Fruit fly (Drosophila melanogaster) whole organism, embryonic: Measurements from ENCODE around the gene RpS17.

Experiments
- Asciz ChIP-seq: fragments of 200-800 bp; sonication (Bioruptor generic); optimal IDR thresholded peaks from 2 replicates; lab custom pipeline; 2017; ENCODE audit warnings: missing biosample characterization, mild to moderate bottlenecking, missing genetic modification characterization, missing genetic modification reagents
- CG10462 ChIP-seq: fragments of 200-800 bp; sonication (Bioruptor generic); optimal IDR thresholded peaks from 2 replicates; lab custom pipeline; 2016; ENCODE audit warnings: missing biosample characterization, missing genetic modification characterization
- CG10959 ChIP-seq: fragments of 200-800 bp; sonication (Bioruptor generic); IDR thresholded peaks from 2 replicates; pipeline ENCODE4 v1.3.6; 2022; ENCODE audit warnings: missing biosample characterization, missing genetic modification characterization
- CG11093 ChIP-seq: fragments of 200-800 bp; sonication (Bioruptor generic); IDR thresholded peaks from 3 replicates; pipeline ENCODE4 v1.3.6; 2022; ENCODE audit warnings: missing biosample characterization, missing genetic modification characterization
- CG12236 ChIP-seq: fragments of 200-800 bp; sonication (Bioruptor generic); optimal IDR thresholded peaks from 2 replicates; lab custom pipeline; 2016; ENCODE audit warnings: missing biosample characterization, missing genetic modification characterization
- CG12391 ChIP-seq: fragments of 200-800 bp; sonication (Bioruptor generic); optimal IDR thresholded peaks from 3 replicates; lab custom pipeline; 2018; ENCODE audit warnings: missing biosample characterization, mild to moderate bottlenecking, missing genetic modification characterization, moderate library complexity
- CG17186 ChIP-seq: fragments of 200-800 bp; sonication (Bioruptor generic); optimal IDR thresholded peaks from 3 replicates; lab custom pipeline; 2017; ENCODE audit warnings: missing biosample characterization, missing genetic modification reagents, missing genetic modification characterization
- CG17361 ChIP-seq: fragments of 200-800 bp; sonication (Bioruptor generic); IDR thresholded peaks from 3 replicates; pipeline ENCODE4 v1.3.6; 2022; ENCODE audit warnings: missing biosample characterization, missing genetic modification characterization
- CG2129 ChIP-seq: fragments of 200-800 bp; sonication (Bioruptor generic); IDR thresholded peaks from 2 replicates; pipeline ENCODE4 v1.3.6; 2022; ENCODE audit warnings: missing biosample characterization, missing genetic modification characterization; ENCODE audit not compliant: partially characterized antibody
- CG2199 ChIP-seq: fragments of 200-800 bp; sonication (Bioruptor generic); IDR thresholded peaks from 3 replicates; pipeline ENCODE4 v1.3.6; 2022; ENCODE audit warnings: missing biosample characterization, missing genetic modification characterization
- CG2712 ChIP-seq: fragments of 200-800 bp; optimal IDR thresholded peaks from 3 replicates; lab custom pipeline; 2019; ENCODE audit warnings: missing biosample characterization, mild to moderate bottlenecking, missing genetic modification characterization, moderate library complexity
- CG34422 ChIP-seq: fragments of 200-800 bp; sonication (Bioruptor generic); IDR thresholded peaks from 3 replicates; pipeline ENCODE4 v1.3.6; 2022; ENCODE audit warnings: missing biosample characterization, missing genetic modification characterization
- CG3838 ChIP-seq: fragments of 200-800 bp; sonication (Bioruptor generic); optimal IDR thresholded peaks from 3 replicates; lab custom pipeline; 2016; ENCODE audit warnings: missing biosample characterization, missing genetic modification characterization
- CG4617 ChIP-seq: fragments of 200-800 bp; sonication (Bioruptor generic); optimal IDR thresholded peaks from 3 replicates; lab custom pipeline; 2016; ENCODE audit warnings: missing biosample characterization, missing genetic modification characterization, borderline replicate concordance
- CG4730 ChIP-seq: fragments of 200-800 bp; sonication (Bioruptor generic); IDR thresholded peaks from 2 replicates; pipeline ENCODE4 v1.3.6; 2022; ENCODE audit warnings: missing biosample characterization, missing genetic modification characterization
- CG5245 ChIP-seq: fragments of 200-800 bp; sonication (Bioruptor generic); optimal IDR thresholded peaks from 3 replicates; lab custom pipeline; 2016; ENCODE audit warnings: missing biosample characterization, missing genetic modification characterization
- CG8388 ChIP-seq: fragments of 200-800 bp; sonication (Bioruptor generic); optimal IDR thresholded peaks from 2 replicates; lab custom pipeline; 2019; ENCODE audit warnings: missing biosample characterization, mild to moderate bottlenecking, missing genetic modification characterization, moderate library complexity
- CG8944 ChIP-seq: fragments of 200-800 bp; sonication (Bioruptor generic); optimal IDR thresholded peaks from 3 replicates; lab custom pipeline; 2016; ENCODE audit warnings: missing biosample characterization, missing genetic modification characterization
- CG9727 ChIP-seq: fragments of 200-800 bp; sonication (Bioruptor generic); optimal IDR thresholded peaks from 3 replicates; lab custom pipeline; 2017; ENCODE audit warnings: missing biosample characterization, mild to moderate bottlenecking, missing genetic modification characterization
- Dfd ChIP-seq, 2 experiments: fragments of >200 bp; optimal IDR thresholded peaks; 2 replicates each; lab custom pipeline; 2017; ENCODE audit warnings: missing biosample characterization in 2 of 2, missing genetic modification characterization in 2 of 2
- Dref ChIP-seq: fragments of 200-800 bp; sonication (Bioruptor generic); IDR thresholded peaks from 2 replicates; pipeline ENCODE4 v1.3.6; 2022; ENCODE audit warnings: missing biosample characterization, missing genetic modification characterization
- Eip74EF ChIP-seq, 2 experiments: fragments of 200-800 bp in 1 of 2; fragments of >200 bp in 1 of 2; sonication (Bioruptor generic) in 1 of 2; optimal IDR thresholded peaks; 2 replicates each; lab custom pipeline; 2017 to 2019; ENCODE audit warnings: missing biosample characterization in 2 of 2, missing genetic modification characterization in 2 of 2, mild to moderate bottlenecking in 1 of 2, moderate library complexity in 1 of 2
- Fer1 ChIP-seq: fragments of 200-800 bp; sonication (Bioruptor generic); optimal IDR thresholded peaks from 2 replicates; lab custom pipeline; 2017; ENCODE audit warnings: missing biosample characterization, mild to moderate bottlenecking, missing genetic modification characterization
- HLHmδ ChIP-seq: fragments of 200-800 bp; sonication (Bioruptor generic); optimal IDR thresholded peaks from 2 replicates; lab custom pipeline; 2018; ENCODE audit warnings: missing biosample characterization, mild to moderate bottlenecking, missing genetic modification characterization, moderate library complexity
- Hr51 ChIP-seq, 2 experiments: fragments of 200-800 bp; sonication (Bioruptor generic); optimal IDR thresholded peaks; 2 replicates in 1 of 2; 3 replicates in 1 of 2; lab custom pipeline; 2016 to 2018; ENCODE audit warnings: missing biosample characterization in 2 of 2, missing genetic modification characterization in 2 of 2, mild to moderate bottlenecking in 1 of 2, moderate library complexity in 1 of 2
- Hr78 ChIP-seq, 2 experiments: fragments of 200-800 bp in 1 of 2; fragments of >200 bp in 1 of 2; sonication (Bioruptor generic) in 1 of 2; optimal IDR thresholded peaks; 2 replicates each; lab custom pipeline; 2017 to 2019; ENCODE audit warnings: missing biosample characterization in 2 of 2, missing genetic modification characterization in 2 of 2, mild to moderate bottlenecking in 1 of 2, moderate library complexity in 1 of 2
- MBD-R2 ChIP-seq: fragments of 200-800 bp; sonication (Bioruptor generic); IDR thresholded peaks from 2 replicates; pipeline ENCODE4 v1.3.6; 2022; ENCODE audit warnings: missing biosample characterization, missing genetic modification characterization
- Opbp ChIP-seq: fragments of 200-800 bp; sonication (Bioruptor generic); IDR thresholded peaks from 3 replicates; pipeline ENCODE4 v1.3.6; 2022; ENCODE audit warnings: missing biosample characterization, missing genetic modification characterization; ENCODE audit not compliant: partially characterized antibody
- PHDP ChIP-seq: fragments of 200-800 bp; sonication (Bioruptor generic); optimal IDR thresholded peaks from 3 replicates; lab custom pipeline; 2018; ENCODE audit warnings: missing biosample characterization, mild to moderate bottlenecking, missing genetic modification characterization, moderate library complexity
- Usf ChIP-seq: fragments of 200-800 bp; sonication (Bioruptor generic); optimal IDR thresholded peaks from 2 replicates; lab custom pipeline; 2017; ENCODE audit warnings: missing genotype, missing biosample characterization, missing genetic modification characterization
- ab ChIP-seq: fragments of 200-800 bp; sonication (Bioruptor generic); optimal IDR thresholded peaks from 2 replicates; lab custom pipeline; 2016; ENCODE audit warnings: missing biosample characterization, missing genetic modification characterization
- aop ChIP-seq: fragments of 200-800 bp; sonication (Bioruptor generic); IDR thresholded peaks from 2 replicates; pipeline ENCODE4 v1.3.6; 2022; ENCODE audit warnings: missing biosample characterization, missing genetic modification characterization
- bab2 ChIP-seq: fragments of 200-800 bp; sonication (Bioruptor generic); optimal IDR thresholded peaks from 2 replicates; lab custom pipeline; 2016; ENCODE audit warnings: missing biosample characterization, missing genetic modification characterization
- chinmo ChIP-seq: fragments of 200-800 bp; sonication (Bioruptor generic); IDR thresholded peaks from 4 replicates; pipeline ENCODE4 v1.3.6; 2022; ENCODE audit warnings: missing biosample characterization, missing genetic modification characterization; ENCODE audit not compliant: partially characterized antibody
- cwo ChIP-seq: fragments of 200-800 bp; sonication (Bioruptor generic); optimal IDR thresholded peaks from 3 replicates; lab custom pipeline; 2017; ENCODE audit warnings: missing biosample characterization, missing genetic modification characterization, mild to moderate bottlenecking, moderate library complexity, missing genetic modification reagents
- emc ChIP-seq: fragments of 200-800 bp; sonication (Bioruptor generic); optimal IDR thresholded peaks from 2 replicates; lab custom pipeline; 2016; ENCODE audit warnings: missing biosample characterization, missing genetic modification characterization
- jumu ChIP-seq: fragments of 200-800 bp; sonication (Bioruptor generic); optimal IDR thresholded peaks from 3 replicates; lab custom pipeline; 2016; ENCODE audit warnings: missing biosample characterization, missing genetic modification characterization
- mld ChIP-seq: fragments of 200-800 bp; sonication (Bioruptor generic); IDR thresholded peaks from 3 replicates; pipeline ENCODE4 v1.3.6; 2022; ENCODE audit warnings: missing biosample characterization, missing genetic modification characterization; ENCODE audit not compliant: partially characterized antibody
- p53 ChIP-seq: fragments of 200-800 bp; sonication (Bioruptor generic); optimal IDR thresholded peaks from 2 replicates; lab custom pipeline; 2016; ENCODE audit warnings: missing biosample characterization, missing genetic modification characterization
- pita ChIP-seq: fragments of 200-800 bp; sonication (Bioruptor generic); optimal IDR thresholded peaks from 2 replicates; lab custom pipeline; 2017; ENCODE audit warnings: missing biosample characterization, mild to moderate bottlenecking, missing genetic modification characterization
- psq ChIP-seq: fragments of 200-800 bp; sonication (Bioruptor generic); optimal IDR thresholded peaks from 2 replicates; lab custom pipeline; 2017; ENCODE audit warnings: missing biosample characterization, missing genetic modification characterization
- salm ChIP-seq: fragments of 200-800 bp; sonication (Bioruptor generic); optimal IDR thresholded peaks from 2 replicates; lab custom pipeline; 2018; ENCODE audit warnings: missing biosample characterization, mild to moderate bottlenecking, missing genetic modification characterization
- seq ChIP-seq: fragments of 200-800 bp; sonication (Bioruptor generic); IDR thresholded peaks from 2 replicates; pipeline ENCODE4 v1.3.6; 2022; ENCODE audit warnings: missing biosample characterization, missing genetic modification characterization
- sisA ChIP-seq: fragments of 200-800 bp; sonication (Bioruptor generic); IDR thresholded peaks from 2 replicates; pipeline ENCODE4 v1.3.6; 2022; ENCODE audit warnings: missing biosample characterization, missing genetic modification characterization
- slp2 ChIP-seq: fragments of 200-800 bp; sonication (Bioruptor generic); optimal IDR thresholded peaks from 2 replicates; lab custom pipeline; 2016; ENCODE audit warnings: missing biosample characterization, missing genetic modification characterization
- tio ChIP-seq: fragments of 200-800 bp; sonication (Bioruptor generic); optimal IDR thresholded peaks from 2 replicates; lab custom pipeline; 2017; ENCODE audit warnings: missing biosample characterization, missing genetic modification characterization, inconsistent platforms
- tll ChIP-seq, 2 experiments: fragments of 200-800 bp in 1 of 2; fragments of >200 bp in 1 of 2; sonication (Bioruptor generic) in 1 of 2; optimal IDR thresholded peaks; 2 replicates each; lab custom pipeline; 2017 to 2019; ENCODE audit warnings: missing biosample characterization in 2 of 2, missing genetic modification characterization in 2 of 2, mild to moderate bottlenecking in 1 of 2, moderate library complexity in 1 of 2
- zen ChIP-seq: fragments of 200-800 bp; sonication (Bioruptor generic); optimal IDR thresholded peaks from 3 replicates; lab custom pipeline; 2018; ENCODE audit warnings: missing biosample characterization, mild to moderate bottlenecking, missing genetic modification characterization, moderate library complexity

The RpS17 gene

DNA sequence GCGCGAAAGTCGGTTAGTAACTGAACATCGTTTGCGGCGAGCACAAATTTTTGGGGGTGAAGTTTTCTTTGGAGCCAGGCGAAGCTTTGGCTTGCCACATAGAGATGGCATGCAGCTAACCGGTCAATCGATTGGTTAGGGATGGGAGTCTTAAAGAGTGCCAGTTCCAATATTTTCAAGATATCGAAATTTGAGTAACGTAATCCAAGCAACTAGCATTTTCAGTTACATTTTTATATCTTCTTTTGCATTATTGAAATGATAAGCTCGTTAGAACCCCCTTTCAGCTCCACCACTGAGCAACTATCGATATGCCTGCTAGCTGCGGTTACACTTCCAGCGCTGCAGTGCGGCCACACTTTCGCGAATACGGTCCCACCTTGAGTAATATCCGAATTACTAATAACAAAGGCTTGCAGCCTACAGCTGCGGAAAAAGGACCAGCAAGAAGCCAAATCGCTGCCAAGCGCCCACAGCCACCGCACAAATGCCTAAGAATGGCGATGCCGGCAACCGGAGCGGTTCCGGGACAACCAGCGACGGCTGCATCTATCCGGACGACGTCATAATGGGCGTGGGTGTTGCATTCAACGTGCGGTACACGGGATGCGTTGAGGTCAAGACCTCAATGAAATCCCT is 2.8 kb downstream of the RpS17 start, which contains the start of the genes Atat and Shc (continued):
- TF ChIP-seq CG2129 (GFP tag; lab: Robert Waterston, UW) = peak; percentile 76
- TF ChIP-seq emc (GFP tag; lab: Kevin White, UChicago) = peak; percentile 99
- TF ChIP-seq CG17361 (GFP tag; lab: Robert Waterston, UW) = peak; percentile 98
- TF ChIP-seq p53 (GFP tag; lab: Kevin White, UChicago) = peak; percentile 99
- peak in 1 of 2 experiments; percentile 87 for TF ChIP-seq Dfd (GFP tag; optimal IDR thresholded peaks at IDR 0.05; lab: Kevin White, UChicago)
- TF ChIP-seq zen (tag; lab: Kevin White, UChicago) = peak; percentile 99
- peak; percentile 92 for TF ChIP-seq Asciz (GFP tag; lab: Kevin White, UChicago)
- TF ChIP-seq CG4617 = peak; percentile 100
- peak; percentile 89 for TF ChIP-seq Opbp (GFP tag; lab: Robert Waterston, UW)
- peak; percentile 100 for TF ChIP-seq bab2 (GFP tag; lab: Kevin White, UChicago)
- peak; percentile 99 for TF ChIP-seq CG2199
- peak; percentile 97 to 100 for TF ChIP-seq Hr51 (GFP tag; optimal IDR thresholded peaks at IDR 0.05; lab: Kevin White, UChicago)
- peak; percentile 99 for TF ChIP-seq CG9727 (GFP tag; lab: Kevin White, UChicago)
- TF ChIP-seq psq (GFP tag; lab: Kevin White, UChicago) = peak; percentile 95
- peak; percentile 87 for TF ChIP-seq Dref (GFP tag; lab: Robert Waterston, UW)
- TF ChIP-seq CG17186 (GFP tag; lab: Kevin White, UChicago) = peak; percentile 95
- TF ChIP-seq tll (GFP tag; optimal IDR thresholded peaks at IDR 0.05; lab: Kevin White, UChicago) = peak; percentile 50 to 94
- peak; percentile 99 for TF ChIP-seq CG10959 (GFP tag; lab: Robert Waterston, UW)
- peak; percentile 100 for TF ChIP-seq CG11093 (GFP tag; lab: Robert Waterston, UW)
- peak; percentile 99 for TF ChIP-seq CG10462
- peak; percentile 98 for TF ChIP-seq seq (GFP tag; lab: Robert Waterston, UW)
- peak; percentile 99 for TF ChIP-seq CG4730
- peak; percentile 99 for TF ChIP-seq tio
- TF ChIP-seq CG5245 (GFP tag; lab: Kevin White, UChicago) = peak; percentile 99
- TF ChIP-seq mld = 0 out of 3 replicates have a peak, but pooled peaks have one; percentile 33
- peak; percentile 94 for TF ChIP-seq CG8388 (GFP tag; lab: Kevin White, UChicago)
- peak; percentile 98 for TF ChIP-seq CG12236
- peak; percentile 93 for TF ChIP-seq salm
- peak; percentile 100 for TF ChIP-seq MBD-R2
- peak; percentile 100 for TF ChIP-seq CG34422 (GFP tag; lab: Robert Waterston, UW)
- TF ChIP-seq Hr78 (GFP tag; optimal IDR thresholded peaks at IDR 0.05; lab: Kevin White, UChicago) = peak in 1 of 2 experiments; percentile 81
- TF ChIP-seq jumu (GFP tag; lab: Kevin White, UChicago) = peak; percentile 100
- TF ChIP-seq Eip74EF (GFP tag; optimal IDR thresholded peaks at IDR 0.05; lab: Kevin White, UChicago) = peak in 1 of 2 experiments; percentile 89
- peak; percentile 53; the same call in 2 of the 4 replicates for TF ChIP-seq chinmo (GFP tag; lab: Robert Waterston, UW)
- TF ChIP-seq HLHmδ (GFP tag; lab: Kevin White, UChicago) = no peak
- peak; percentile 99 for TF ChIP-seq ab (GFP tag; lab: Kevin White, UChicago)
- peak; percentile 98 for TF ChIP-seq Fer1 (GFP tag; lab: Kevin White, UChicago)
- peak; percentile 96 for TF ChIP-seq cwo (GFP tag; lab: Kevin White, UChicago)
- TF ChIP-seq PHDP (tag; lab: Kevin White, UChicago) = peak; percentile 98
- TF ChIP-seq sisA (GFP tag; lab: Robert Waterston, UW) = peak; percentile 100
- TF ChIP-seq CG2712 (tag; lab: Kevin White, UChicago) = peak; percentile 98
- peak; percentile 97 for TF ChIP-seq CG3838 (GFP tag; lab: Kevin White, UChicago)
- TF ChIP-seq Usf = peak; percentile 99
- TF ChIP-seq CG12391 = peak; percentile 99
- no peak for TF ChIP-seq pita
- TF ChIP-seq CG8944 (GFP tag; lab: Kevin White, UChicago) = peak; percentile 100
- peak; percentile 98 for TF ChIP-seq aop (GFP tag; lab: Robert Waterston, UW)
- peak; percentile 99 for TF ChIP-seq slp2
